Worm (Caenorhabditis elegans) whole organism, late embryonic: ENCODE data around the gene M01H9.3.

Source experiments
- C08G9.2 ChIP-seq: sonication (generic microtip); optimal IDR thresholded peaks from 2 replicates; lab custom pipeline; 2016; ENCODE audit warnings: mild to moderate bottlenecking, missing genetic modification characterization, moderate library complexity, missing compliant biosample characterization
- C38D4.7 ChIP-seq: fragments of 200-800 bp; sonication (Bioruptor generic); optimal IDR thresholded peaks from 2 replicates; lab custom pipeline; 2018; ENCODE audit warnings: mild to moderate bottlenecking, missing genetic modification characterization, moderate library complexity, missing compliant biosample characterization
- F13H6.1 ChIP-seq: sonication (generic microtip); optimal IDR thresholded peaks from 2 replicates; lab custom pipeline; 2016; ENCODE audit warnings: missing genetic modification characterization, missing compliant biosample characterization
- ama-1 ChIP-seq: fragments of 150-350 bp; optimal IDR thresholded peaks from 2 replicates; lab custom pipeline; 2014
- ceh-14 ChIP-seq: sonication (generic microtip); optimal IDR thresholded peaks from 2 replicates; lab custom pipeline; 2016; ENCODE audit warnings: missing genotype, missing genetic modification characterization, missing compliant biosample characterization
- ceh-18 ChIP-seq: sonication (generic microtip); optimal IDR thresholded peaks from 2 replicates; lab custom pipeline; 2016; ENCODE audit warnings: missing genetic modification characterization, missing compliant biosample characterization
- ceh-22 ChIP-seq: sonication (generic microtip); optimal IDR thresholded peaks from 2 replicates; lab custom pipeline; 2017; ENCODE audit warnings: missing biosample characterization, missing genetic modification characterization
- ceh-24 ChIP-seq: sonication (generic microtip); optimal IDR thresholded peaks from 2 replicates; lab custom pipeline; 2016; ENCODE audit warnings: mild to moderate bottlenecking, missing genetic modification characterization, missing compliant biosample characterization
- ceh-34 ChIP-seq: sonication (generic microtip); optimal IDR thresholded peaks from 2 replicates; lab custom pipeline; 2016; ENCODE audit warnings: mild to moderate bottlenecking, missing genetic modification characterization, missing compliant biosample characterization
- ceh-45 ChIP-seq: fragments of 200-800 bp; sonication (Bioruptor generic); IDR thresholded peaks from 2 replicates; pipeline ENCODE4 v1.3.6; 2022; ENCODE audit warnings: missing genetic modification reagents, missing genetic modification characterization, missing compliant biosample characterization
- ceh-48 ChIP-seq: sonication (generic microtip); optimal IDR thresholded peaks from 2 replicates; lab custom pipeline; 2016; ENCODE audit warnings: missing genetic modification characterization, inconsistent platforms, missing compliant biosample characterization
- ceh-9 ChIP-seq: sonication (generic microtip); optimal IDR thresholded peaks from 2 replicates; lab custom pipeline; 2016; ENCODE audit warnings: mild to moderate bottlenecking, missing genetic modification characterization, inconsistent platforms, missing compliant biosample characterization
- che-1 ChIP-seq: sonication (generic microtip); optimal IDR thresholded peaks from 2 replicates; lab custom pipeline; 2016; ENCODE audit warnings: mild to moderate bottlenecking, missing genetic modification characterization, missing compliant biosample characterization
- dmd-4 ChIP-seq: sonication (generic microtip); optimal IDR thresholded peaks from 2 replicates; lab custom pipeline; 2016; ENCODE audit warnings: borderline replicate concordance, missing genetic modification characterization, missing compliant biosample characterization
- dve-1 ChIP-seq: sonication (generic microtip); optimal IDR thresholded peaks from 2 replicates; lab custom pipeline; 2017; ENCODE audit warnings: antibody characterized with exemption, mild to moderate bottlenecking, missing genetic modification characterization, missing compliant biosample characterization
- elt-4 ChIP-seq: sonication (generic microtip); optimal IDR thresholded peaks from 2 replicates; lab custom pipeline; 2016; ENCODE audit warnings: missing genetic modification characterization, missing compliant biosample characterization
- ets-4 ChIP-seq: sonication (generic microtip); optimal IDR thresholded peaks from 2 replicates; lab custom pipeline; 2016; ENCODE audit warnings: missing genetic modification characterization, missing compliant biosample characterization
- eyg-1 ChIP-seq: sonication (generic microtip); optimal IDR thresholded peaks from 2 replicates; lab custom pipeline; 2016; ENCODE audit warnings: missing genotype, missing genetic modification characterization, missing compliant biosample characterization
- fax-1 ChIP-seq: sonication (generic microtip); optimal IDR thresholded peaks from 2 replicates; lab custom pipeline; 2016; ENCODE audit warnings: missing genotype, missing genetic modification characterization, missing compliant biosample characterization
- fkh-10 ChIP-seq: fragments of 150-350 bp; optimal IDR thresholded peaks from 2 replicates; lab custom pipeline; 2014; ENCODE audit warnings: missing biosample characterization, missing genetic modification reagents, missing genetic modification characterization
- hlh-15 ChIP-seq: sonication (generic microtip); optimal IDR thresholded peaks from 2 replicates; lab custom pipeline; 2016; ENCODE audit warnings: missing genetic modification characterization, missing compliant biosample characterization
- hlh-30 ChIP-seq: sonication (generic microtip); optimal IDR thresholded peaks from 2 replicates; lab custom pipeline; 2017; ENCODE audit warnings: antibody characterized with exemption, missing genetic modification characterization, missing compliant biosample characterization; ENCODE audit not compliant: insufficient read depth
- hlh-8 ChIP-seq: sonication (generic microtip); optimal IDR thresholded peaks from 2 replicates; lab custom pipeline; 2016; ENCODE audit warnings: missing genotype, missing genetic modification characterization, missing compliant biosample characterization
- madf-2 ChIP-seq: sonication (generic microtip); optimal IDR thresholded peaks from 2 replicates; lab custom pipeline; 2017; ENCODE audit warnings: missing genetic modification characterization, missing compliant biosample characterization
- nhr-11 ChIP-seq: fragments of 150-350 bp; optimal IDR thresholded peaks from 2 replicates; lab custom pipeline; 2014; ENCODE audit warnings: missing biosample characterization, missing genetic modification characterization
- odd-2 ChIP-seq: sonication (generic microtip); optimal IDR thresholded peaks from 2 replicates; lab custom pipeline; 2017; ENCODE audit warnings: antibody characterized with exemption, mild to moderate bottlenecking, missing genetic modification characterization, missing compliant biosample characterization
- pqm-1 ChIP-seq: sonication (generic microtip); optimal IDR thresholded peaks from 2 replicates; lab custom pipeline; 2016; ENCODE audit warnings: missing genetic modification characterization, missing compliant biosample characterization
- pros-1 ChIP-seq: fragments of 150-350 bp; optimal IDR thresholded peaks from 2 replicates; lab custom pipeline; 2014; ENCODE audit warnings: missing biosample characterization, missing genetic modification reagents, missing genetic modification characterization
- sdc-2 ChIP-seq: sonication (generic microtip); optimal IDR thresholded peaks from 2 replicates; lab custom pipeline; 2016; ENCODE audit warnings: missing genotype, missing genetic modification characterization, missing compliant biosample characterization
- sox-2 ChIP-seq: fragments of 200-800 bp; sonication (Bioruptor generic); IDR thresholded peaks from 2 replicates; pipeline ENCODE4 v1.3.6; 2022; ENCODE audit warnings: missing genetic modification reagents, missing genetic modification characterization, missing compliant biosample characterization
- syd-9 ChIP-seq: sonication (generic microtip); optimal IDR thresholded peaks from 2 replicates; lab custom pipeline; 2016; ENCODE audit warnings: mild to moderate bottlenecking, missing genetic modification characterization, moderate library complexity, missing compliant biosample characterization
- tbx-7 ChIP-seq: sonication (generic microtip); optimal IDR thresholded peaks from 2 replicates; lab custom pipeline; 2016; ENCODE audit warnings: missing genotype, missing genetic modification characterization, missing compliant biosample characterization
- ttx-3 ChIP-seq: sonication (generic microtip); optimal IDR thresholded peaks from 2 replicates; lab custom pipeline; 2016; ENCODE audit warnings: missing genetic modification reagents, missing genetic modification characterization, missing compliant biosample characterization
- unc-3 ChIP-seq, 2 experiments: fragments of 200-800 bp in 1 of 2; sonication (Bioruptor generic) in 1 of 2; sonication (generic microtip) in 1 of 2; conservative IDR thresholded peaks in 1 of 2; optimal IDR thresholded peaks in 1 of 2; 2 replicates each; pipeline versions ENCODE4 v1.3.6 to Lab custom; 2016 to 2022; ENCODE audit warnings: missing compliant biosample characterization in 2 of 2, missing genetic modification characterization in 2 of 2, missing genetic modification reagents in 1 of 2
- unc-42 ChIP-seq: sonication (generic microtip); optimal IDR thresholded peaks from 2 replicates; lab custom pipeline; 2016; ENCODE audit warnings: missing genotype, missing genetic modification characterization, missing compliant biosample characterization
- unc-86 ChIP-seq: sonication (generic microtip); optimal IDR thresholded peaks from 2 replicates; lab custom pipeline; 2016; ENCODE audit warnings: missing genetic modification characterization, missing compliant biosample characterization

Gene M01H9.3

DNA sequence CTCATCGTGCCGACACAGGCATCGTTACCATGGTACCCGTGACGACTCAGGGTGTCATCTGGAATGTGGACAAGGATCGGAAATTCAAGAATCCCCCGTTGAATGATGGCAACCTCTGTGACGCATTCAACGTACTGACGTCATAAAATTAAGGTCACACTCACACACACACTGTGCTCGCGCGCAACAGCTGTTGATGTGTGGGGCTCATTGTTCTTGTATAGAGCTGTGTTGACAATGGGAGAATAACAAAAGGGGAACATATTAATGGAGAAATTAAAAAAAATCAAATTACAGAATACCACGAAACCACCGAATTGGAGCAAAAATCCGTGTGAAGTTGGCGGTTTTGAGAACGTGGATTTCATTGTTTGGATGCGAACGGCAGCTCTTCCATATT, 28.5 kb downstream of the M01H9.3 start (continued):
- TF ChIP-seq sox-2 (peak; percentile 73), hlh-8 (tag; lab: Kevin White, UChicago) (no peak), pqm-1 (no peak), unc-3 (GFP tag; conservative IDR thresholded peaks at IDR 0.05; lab: Robert Waterston, UW) (no peak), unc-3 (tag; optimal IDR thresholded peaks at IDR 0.05; lab: Kevin White, UChicago) (no peak), ceh-24 (tag; lab: Kevin White, UChicago) (no peak), pros-1 (tag; lab: Kevin White, UChicago) (no peak), syd-9 (tag; lab: Kevin White, UChicago) (no peak), unc-42 (peak; percentile 10), ceh-14 (tag; lab: Kevin White, UChicago) (no peak), fax-1 (tag; lab: Kevin White, UChicago) (no peak)

DNA sequence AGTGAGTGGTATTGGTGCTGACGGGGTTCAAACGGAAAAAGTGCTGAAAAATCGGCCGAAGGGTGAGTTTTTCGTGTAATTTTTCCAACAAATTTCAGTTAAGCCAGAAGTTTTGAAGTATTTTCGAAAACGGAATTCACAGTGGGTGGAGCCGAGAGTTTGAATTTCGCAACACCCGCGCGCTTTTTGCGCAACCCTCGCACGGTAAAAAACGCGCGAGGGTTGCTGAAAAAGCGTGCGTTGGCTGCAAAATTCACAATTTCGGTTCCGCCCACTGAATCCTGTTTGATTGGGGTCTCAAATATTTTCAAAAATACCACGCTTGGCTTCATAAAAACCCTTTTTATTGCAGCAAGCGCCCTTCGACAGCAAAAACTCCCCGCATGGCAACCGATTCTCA, 29.5 kb downstream of the M01H9.3 start:
- TF ChIP-seq dve-1 (tag; lab: Kevin White, UChicago) (no peak), elt-4 (tag; lab: Kevin White, UChicago) (no peak), ets-4 (tag; lab: Kevin White, UChicago) (no peak), C08G9.2 (tag; lab: Kevin White, UChicago) (no peak), fkh-10 (no peak), ceh-48 (tag; lab: Kevin White, UChicago) (no peak), ttx-3 (tag; lab: Kevin White, UChicago) (no peak), syd-9 (tag; lab: Kevin White, UChicago) (no peak), che-1 (tag; lab: Kevin White, UChicago) (no peak), pros-1 (tag; lab: Kevin White, UChicago) (no peak), madf-2 (tag; lab: Kevin White, UChicago) (no peak), unc-86 (tag; lab: Kevin White, UChicago) (no peak), odd-2 (tag; lab: Kevin White, UChicago) (no peak), ceh-45 (GFP tag; lab: Robert Waterston, UW) (no peak), unc-42 (no peak), tbx-7 (tag; lab: Kevin White, UChicago) (no peak), pqm-1 (no peak)

DNA sequence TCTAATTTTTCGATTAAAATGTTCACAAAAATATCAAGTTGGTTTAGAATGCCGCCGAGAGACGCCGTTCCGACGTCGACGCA, 29.7 kb downstream of the M01H9.3 start, which contains the start of gene chat-1:
TSS of gene chat-1 (plus strand) at position 48 of the 83 bp plus-strand sequence.
- TF ChIP-seq ceh-34 (tag; lab: Kevin White, UChicago) (no peak), pqm-1 (no peak), nhr-11 (tag; lab: Kevin White, UChicago) (no peak), C38D4.7 (GFP tag; lab: Kevin White, UChicago) (no peak), ceh-22 (no peak), F13H6.1 (no peak), dve-1 (tag; lab: Kevin White, UChicago) (no peak), hlh-30 (tag; lab: Kevin White, UChicago) (no peak), dmd-4 (tag; lab: Kevin White, UChicago) (no peak), hlh-15 (tag; lab: Kevin White, UChicago) (no peak), ceh-18 (no peak), eyg-1 (tag; lab: Kevin White, UChicago) (no peak)

DNA sequence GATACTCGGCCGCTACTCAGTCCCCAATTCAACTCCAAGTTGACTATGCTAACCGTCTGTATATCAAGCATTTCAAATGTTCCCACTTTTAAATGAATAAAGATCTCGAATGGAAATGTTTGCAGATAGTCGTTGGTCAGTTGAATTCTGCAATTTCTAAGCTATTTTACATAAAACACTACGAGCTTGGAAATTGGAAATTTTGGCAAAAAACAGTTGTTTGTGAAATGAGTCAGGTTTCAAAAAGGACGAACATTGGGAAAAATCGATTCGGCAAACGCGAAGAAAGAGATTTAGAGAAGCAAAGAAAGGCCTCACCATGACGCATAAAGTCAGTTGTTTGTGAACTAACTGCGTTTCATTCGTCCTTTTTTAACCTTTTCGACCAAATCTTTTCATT, 30.0 kb downstream of the M01H9.3 start:
- TF ChIP-seq ceh-48 (tag; lab: Kevin White, UChicago): peak; percentile 69
- TF ChIP-seq ama-1 (lab: Kevin White, UChicago): peak; percentile 76
- no peak for TF ChIP-seq sdc-2 (tag; lab: Kevin White, UChicago)
- TF ChIP-seq ceh-9: no peak
- TF ChIP-seq che-1 (tag; lab: Kevin White, UChicago): no peak
